Fruit fly (Drosophila melanogaster) S2 (cell line): ENCODE data around the gene CG3408.

Experiments
- CG8478 ChIP-seq: fragments of >200 bp; optimal IDR thresholded peaks from 2 replicates; lab custom pipeline; 2018
- CTCF ChIP-seq, 2 experiments: fragments of >200 bp; optimal IDR thresholded peaks; 2 replicates each; lab custom pipeline; 2018

CG3408 gene

dm6 chr3L:9462247-9462769 lies 47.1 kb downstream of the CG3408 start:
- no peak for TF ChIP-seq CTCF (optimal IDR thresholded peaks at IDR 0.05; lab: Kevin White, UChicago)
- no peak for TF ChIP-seq CG8478 (lab: Kevin White, UChicago)

dm6 chr3L:9461670-9462246 lies 47.6 kb downstream of the CG3408 start:
- TF ChIP-seq CG8478 (lab: Kevin White, UChicago) (no peak), CTCF (optimal IDR thresholded peaks at IDR 0.05; lab: Kevin White, UChicago) (no peak)

DNA sequence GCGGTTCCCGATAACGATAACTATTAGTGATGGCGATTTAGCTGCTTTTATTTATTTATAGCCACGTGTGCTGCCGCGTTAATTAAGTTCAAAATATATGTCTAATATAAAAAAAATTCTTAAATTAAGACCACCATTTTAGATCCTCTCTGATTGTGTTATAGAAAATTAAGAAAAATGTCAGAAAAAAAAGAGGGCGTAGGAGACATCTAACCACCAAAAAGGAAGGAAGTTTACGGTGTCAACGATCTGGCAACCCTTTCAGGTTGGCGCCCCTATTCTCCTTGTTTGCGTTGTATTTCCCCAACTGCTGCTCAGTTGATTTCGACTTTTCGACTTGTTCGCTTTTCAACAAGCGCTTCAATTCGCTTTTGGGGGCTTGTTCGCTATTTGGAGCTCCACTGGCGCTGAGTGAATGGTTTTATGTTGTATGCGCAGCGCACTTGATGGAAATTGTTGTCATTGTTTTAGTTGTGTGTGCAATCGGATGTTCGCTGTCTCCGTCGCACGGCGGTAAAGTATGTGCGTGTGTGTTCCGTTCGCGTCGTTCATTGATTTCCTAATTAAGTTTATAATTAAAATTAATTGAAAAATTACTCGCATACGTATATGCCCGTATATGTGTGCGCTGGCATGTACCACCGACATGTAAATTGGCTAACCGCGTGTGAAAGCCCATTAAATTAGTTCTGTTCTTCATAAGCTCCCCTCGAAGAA lies 48.5 kb downstream of the CG3408 start, which contains the start of the genes CG3434 and CG44838:
Gene CG3434, minus strand, starts transcription at position 25 of the 717 bp plus-strand sequence.
Gene CG44838, plus strand, starts transcription at position 276 of the 717 bp plus-strand sequence.
- TF ChIP-seq CG8478 (lab: Kevin White, UChicago) (no peak), CTCF (optimal IDR thresholded peaks at IDR 0.05; lab: Kevin White, UChicago) (peak in 1 of 2 experiments; percentile 20)

- no peak for TF ChIP-seq CTCF (optimal IDR thresholded peaks at IDR 0.05; lab: Kevin White, UChicago)
These were observed 51.7 kb downstream of the CG3408 start, which contains the start of gene CG3437 for dm6 chr3L:9457619-9458092. Gene CG3437, minus strand, starts transcription at chr3L:9457669.
